Fruit fly (Drosophila melanogaster): ENCODE results near the gene CG12204.

Gene CG12204

DNA sequence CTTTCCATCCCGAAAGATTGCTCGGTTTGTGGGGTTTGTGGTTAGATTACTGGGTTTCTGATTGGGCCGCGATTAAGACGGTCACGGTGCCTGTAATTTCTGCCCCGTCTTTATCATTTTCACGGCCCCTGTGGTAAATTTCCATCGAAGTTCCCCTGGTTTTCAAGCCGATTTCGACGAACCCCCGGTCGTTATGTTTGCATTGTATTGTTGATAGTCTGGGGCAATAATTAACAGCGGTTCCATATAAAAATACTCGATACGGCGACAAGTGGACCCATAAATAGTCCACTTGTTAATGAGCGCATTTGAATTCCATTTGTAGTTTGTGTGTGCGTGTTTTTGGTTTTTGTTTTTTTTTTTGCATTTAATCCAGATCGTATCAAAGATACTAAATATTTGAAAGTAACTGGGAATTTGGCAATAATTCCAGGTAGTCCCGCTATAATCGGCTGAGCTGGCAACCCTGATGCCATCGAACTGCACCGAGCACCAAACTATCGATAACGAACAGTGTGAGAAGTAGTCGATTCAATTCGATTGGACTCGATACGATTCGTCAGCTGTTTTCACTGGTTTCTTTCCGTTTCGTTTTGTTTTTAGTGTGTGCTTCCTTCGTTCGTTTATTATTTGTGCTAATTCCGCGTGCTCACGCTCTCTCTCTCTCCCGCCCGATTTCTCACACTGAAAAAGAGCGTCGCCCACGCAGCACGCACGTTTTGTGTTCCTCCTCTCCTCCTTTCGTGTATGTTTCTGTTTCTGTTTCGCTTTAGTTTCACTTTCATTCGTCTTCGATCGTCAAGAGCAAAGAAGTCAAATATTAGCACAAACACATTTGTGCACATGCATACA, 11.4 kb upstream of the CG12204 start:
- TF ChIP-seq Ets98B (GFP tag; IDR thresholded peaks at IDR 0.05) (peak; percentile 20; the same call in 1 of the 2 replicates), CG14655 (GFP tag; optimal IDR thresholded peaks at IDR 0.05) (no peak), CG32121 (GFP tag; IDR thresholded peaks at IDR 0.05) (0 out of 2 replicates have a peak, but pooled peaks have one; percentile 24), CG4496 (GFP tag; IDR thresholded peaks at IDR 0.05) (peak; percentile 58; the same call in 2 of the 3 replicates), fd96Ca (GFP tag; IDR thresholded peaks at IDR 0.05) (0 out of 3 replicates have a peak, but pooled peaks have one; percentile 40), CG15710 (tag; optimal IDR thresholded peaks at IDR 0.05) (no peak), CG34367 (tag; optimal IDR thresholded peaks at IDR 0.05) (no peak), CG17806 (tag; optimal IDR thresholded peaks at IDR 0.05) (no peak)

DNA sequence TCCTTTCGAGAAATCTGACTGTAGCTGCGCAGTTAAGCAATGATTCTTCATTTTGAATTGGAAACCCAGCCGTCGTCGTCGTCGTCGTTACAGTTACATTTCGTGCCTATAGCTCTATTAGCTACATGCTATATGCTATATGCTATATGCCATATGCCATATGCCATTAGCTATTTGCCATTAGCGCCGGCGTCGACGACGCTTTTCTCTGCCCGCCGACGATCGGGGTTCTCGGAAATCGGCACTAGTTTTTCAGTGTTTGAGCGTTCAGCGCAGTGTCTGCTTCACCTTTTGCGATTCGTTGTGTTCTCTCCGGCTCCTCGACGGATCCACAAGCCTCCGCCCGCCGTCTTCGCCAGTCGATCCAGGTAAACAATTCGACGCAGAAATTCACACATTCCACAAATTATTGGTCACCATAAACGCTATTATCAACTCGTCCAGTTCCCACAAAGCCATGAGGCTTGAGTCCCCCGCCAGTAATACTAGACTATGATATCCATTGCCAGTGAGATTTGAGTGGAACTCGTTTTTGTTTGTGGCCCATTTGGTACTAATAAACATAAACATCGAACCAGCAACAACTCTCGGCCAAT, 10.1 kb upstream of the CG12204 start:
- TF ChIP-seq Snoo (tag; optimal IDR thresholded peaks at IDR 0.05) (no peak), Pif1A (GFP tag; optimal IDR thresholded peaks at IDR 0.05) (no peak), Pif1B (GFP tag; optimal IDR thresholded peaks at IDR 0.05) (no peak), fd96Ca (GFP tag; IDR thresholded peaks at IDR 0.05) (no peak), rn (GFP tag; IDR thresholded peaks at IDR 0.05) (no peak), CG13204 (GFP tag; optimal IDR thresholded peaks at IDR 0.05) (no peak), CG8301 (tag; optimal IDR thresholded peaks at IDR 0.05) (no peak), CG10348 (GFP tag; IDR thresholded peaks at IDR 0.05) (no peak), CG15710 (tag; optimal IDR thresholded peaks at IDR 0.05) (no peak)

DNA sequence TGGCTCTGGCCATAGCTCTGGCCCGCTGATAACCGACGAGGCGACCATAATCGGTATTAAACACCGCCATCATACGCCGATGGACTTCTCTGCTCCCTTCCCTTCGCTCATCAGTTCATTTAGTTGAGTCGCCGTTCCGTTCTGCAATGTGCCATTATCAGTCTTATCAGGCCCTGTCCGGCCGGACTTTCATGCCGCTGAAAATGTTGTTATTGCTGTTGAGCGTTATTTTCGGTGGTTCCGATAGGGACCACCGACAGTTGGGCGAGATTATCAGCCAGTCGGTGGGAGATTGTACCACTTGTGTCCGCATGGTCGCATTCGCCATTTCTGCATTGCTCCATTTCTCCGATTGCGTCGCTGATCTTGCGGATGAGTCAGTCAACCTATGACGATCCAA, 7.1 kb upstream of the CG12204 start:
- TF ChIP-seq CG13204 (GFP tag; optimal IDR thresholded peaks at IDR 0.05): peak; percentile 63
- TF ChIP-seq CG4496 (GFP tag; IDR thresholded peaks at IDR 0.05): no peak
- TF ChIP-seq EcR (GFP tag; optimal IDR thresholded peaks at IDR 0.05): peak; percentile 33

- TF ChIP-seq Pif1B (GFP tag; optimal IDR thresholded peaks at IDR 0.05) (no peak), Pif1A (GFP tag; optimal IDR thresholded peaks at IDR 0.05) (no peak), CG9948 (tag; optimal IDR thresholded peaks at IDR 0.05) (no peak), CG17806 (tag; optimal IDR thresholded peaks at IDR 0.05) (no peak), CG12605 (GFP tag; IDR thresholded peaks at IDR 0.05) (no peak), fd96Ca (GFP tag; IDR thresholded peaks at IDR 0.05) (no peak), gl (tag; optimal IDR thresholded peaks at IDR 0.05) (no peak), rn (GFP tag; IDR thresholded peaks at IDR 0.05) (no peak), CG15710 (tag; optimal IDR thresholded peaks at IDR 0.05) (no peak), CG8301 (tag; optimal IDR thresholded peaks at IDR 0.05) (no peak), D1 (tag; optimal IDR thresholded peaks at IDR 0.05) (no peak), CG13204 (GFP tag; optimal IDR thresholded peaks at IDR 0.05) (no peak)
Observed at dm6 chrX:19498755-19499321, 4.6 kb upstream of the CG12204 start.

- peak; percentile 70; the same call in 2 of the 3 replicates for TF ChIP-seq CG4496 (GFP tag; IDR thresholded peaks at IDR 0.05)
- TF ChIP-seq CG8301 (tag; optimal IDR thresholded peaks at IDR 0.05): no peak
- no peak for TF ChIP-seq CG10348 (GFP tag; IDR thresholded peaks at IDR 0.05)
- TF ChIP-seq CG13204 (GFP tag; optimal IDR thresholded peaks at IDR 0.05): peak; percentile 75
- TF ChIP-seq D1 (tag; optimal IDR thresholded peaks at IDR 0.05): no peak
- peak; percentile 75 for TF ChIP-seq Ets98B (GFP tag; IDR thresholded peaks at IDR 0.05)
- no peak for TF ChIP-seq CG9948 (tag; optimal IDR thresholded peaks at IDR 0.05)
- peak; percentile 35 for TF ChIP-seq EcR (GFP tag; optimal IDR thresholded peaks at IDR 0.05)
- peak; percentile 66; the same call in 1 of the 3 replicates for TF ChIP-seq fd96Ca (GFP tag; IDR thresholded peaks at IDR 0.05)
- peak; percentile 57; the same call in 1 of the 2 replicates for TF ChIP-seq CG12605 (GFP tag; IDR thresholded peaks at IDR 0.05)
- no peak for TF ChIP-seq gl (tag; optimal IDR thresholded peaks at IDR 0.05)
- peak; percentile 57; the same call in 1 of the 2 replicates for TF ChIP-seq CG32121 (GFP tag; IDR thresholded peaks at IDR 0.05)
Observed at dm6 chrX:19497782-19498440, 3.7 kb upstream of the CG12204 start.

DNA sequence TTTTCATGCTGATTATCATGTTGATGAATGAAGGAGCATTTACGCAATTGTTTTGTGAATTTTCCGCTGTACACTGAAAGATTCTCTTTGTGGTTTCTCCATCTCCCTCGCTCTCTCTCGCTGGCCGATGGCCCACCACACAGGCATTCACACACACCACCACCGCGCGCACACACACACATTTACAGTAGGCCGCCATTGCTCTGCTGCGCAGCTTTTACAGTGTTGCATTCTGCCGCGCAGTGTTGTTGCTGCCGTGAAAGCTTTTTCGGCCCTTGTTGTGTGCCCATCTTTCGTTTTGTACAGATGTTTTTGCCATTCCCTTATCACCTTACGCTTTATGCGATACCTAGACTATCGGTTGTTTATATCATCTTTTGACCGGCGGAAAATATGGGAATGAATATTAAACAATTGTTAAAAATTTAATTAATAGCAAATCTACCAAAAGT, 2.6 kb upstream of the CG12204 start:
- TF ChIP-seq CG4496 (GFP tag; IDR thresholded peaks at IDR 0.05): peak; percentile 55; the same call in 1 of the 3 replicates
- TF ChIP-seq CG14655 (GFP tag; optimal IDR thresholded peaks at IDR 0.05): no peak
- TF ChIP-seq CG15710 (tag; optimal IDR thresholded peaks at IDR 0.05): no peak
- TF ChIP-seq EcR (GFP tag; optimal IDR thresholded peaks at IDR 0.05): no peak
- no peak for TF ChIP-seq CG10348 (GFP tag; IDR thresholded peaks at IDR 0.05)
- TF ChIP-seq CG32121 (GFP tag; IDR thresholded peaks at IDR 0.05): peak; percentile 29; the same call in 1 of the 2 replicates
- TF ChIP-seq Pif1B (GFP tag; optimal IDR thresholded peaks at IDR 0.05): no peak
- no peak for TF ChIP-seq CG8301 (tag; optimal IDR thresholded peaks at IDR 0.05)
- no peak for TF ChIP-seq D1 (tag; optimal IDR thresholded peaks at IDR 0.05)
- no peak for TF ChIP-seq CG17806 (tag; optimal IDR thresholded peaks at IDR 0.05)
- peak; percentile 36; the same call in 1 of the 2 replicates for TF ChIP-seq CG12605 (GFP tag; IDR thresholded peaks at IDR 0.05)
- no peak for TF ChIP-seq CG9948 (tag; optimal IDR thresholded peaks at IDR 0.05)
- TF ChIP-seq CG34367 (tag; optimal IDR thresholded peaks at IDR 0.05): no peak
- 0 out of 3 replicates have a peak, but pooled peaks have one; percentile 31 for TF ChIP-seq fd96Ca (GFP tag; IDR thresholded peaks at IDR 0.05)
- TF ChIP-seq Snoo (tag; optimal IDR thresholded peaks at IDR 0.05): no peak
- peak; percentile 32 for TF ChIP-seq Ets98B (GFP tag; IDR thresholded peaks at IDR 0.05)
